Fruit fly (Drosophila melanogaster) whole organism, pupa: ENCODE measurements around the gene CG13728.

ENCODE experiments used
- CG15710 ChIP-seq: fragments of 200-800 bp; sonication (Bioruptor generic); optimal IDR thresholded peaks from 2 replicates; lab custom pipeline; 2018; ENCODE audit warnings: missing biosample characterization, mild to moderate bottlenecking, missing genetic modification characterization, moderate library complexity
- CG32121 ChIP-seq: fragments of 200-800 bp; sonication (Bioruptor generic); IDR thresholded peaks from 2 replicates; pipeline ENCODE4 v1.3.6; 2022; ENCODE audit warnings: missing biosample characterization, missing genetic modification characterization
- Snoo ChIP-seq: fragments of 200-800 bp; sonication (Bioruptor generic); optimal IDR thresholded peaks from 3 replicates; lab custom pipeline; 2017; ENCODE audit warnings: missing biosample characterization, mild to moderate bottlenecking, missing genetic modification characterization, inconsistent platforms

dm6 chr3L:17399014-17399413 lies 16.5 kb upstream of the CG13728 start:
- TF ChIP-seq CG32121 (GFP tag; lab: Robert Waterston, UW), result no peak
- no peak for TF ChIP-seq Snoo (tag; lab: Kevin White, UChicago)
- no peak for TF ChIP-seq CG15710
